Worm (Caenorhabditis elegans) whole organism, mixed stage, embryonic: ENCODE results near the gene prmn-1.

Experiments
- M03D4.4 ChIP-seq: sonication (generic microtip); optimal IDR thresholded peaks from 2 replicates; lab custom pipeline; 2017; ENCODE audit warnings: mild to moderate bottlenecking, missing genetic modification characterization, missing compliant biosample characterization
- bed-3 ChIP-seq: fragments of 200-800 bp; sonication (Bioruptor generic); optimal IDR thresholded peaks from 3 replicates; lab custom pipeline; 2018; ENCODE audit warnings: mild to moderate bottlenecking, missing genetic modification characterization, moderate library complexity, missing compliant biosample characterization
- blmp-1 ChIP-seq: fragments of 150-350 bp; optimal IDR thresholded peaks from 2 replicates; lab custom pipeline; 2014; ENCODE audit warnings: missing biosample characterization, missing genetic modification characterization
- ceh-39 ChIP-seq: fragments of 150-350 bp; optimal IDR thresholded peaks from 2 replicates; lab custom pipeline; 2014; ENCODE audit warnings: missing biosample characterization, missing genetic modification characterization
- ceh-43 ChIP-seq: fragments of 200-800 bp; sonication (Bioruptor generic); optimal IDR thresholded peaks from 2 replicates; lab custom pipeline; 2018; ENCODE audit warnings: mild to moderate bottlenecking, missing genetic modification characterization, moderate library complexity, missing compliant biosample characterization
- ceh-83 ChIP-seq: fragments of 200-800 bp; sonication (Bioruptor generic); optimal IDR thresholded peaks from 2 replicates; lab custom pipeline; 2018; ENCODE audit warnings: mild to moderate bottlenecking, missing genetic modification characterization, missing compliant biosample characterization
- ces-1 ChIP-seq: fragments of 150-350 bp; optimal IDR thresholded peaks from 2 replicates; lab custom pipeline; 2014; ENCODE audit warnings: missing biosample characterization, missing genetic modification reagents, missing genetic modification characterization
- cnd-1 ChIP-seq: fragments of 200-800 bp; sonication (Bioruptor generic); optimal IDR thresholded peaks from 2 replicates; lab custom pipeline; 2018; ENCODE audit warnings: mild to moderate bottlenecking, missing genetic modification characterization, missing compliant biosample characterization
- drap-1 ChIP-seq: fragments of 200-800 bp; sonication (Bioruptor generic); optimal IDR thresholded peaks from 3 replicates; lab custom pipeline; 2018; ENCODE audit warnings: mild to moderate bottlenecking, missing genetic modification characterization, missing compliant biosample characterization
- elt-1 ChIP-seq: sonication (generic microtip); optimal IDR thresholded peaks from 2 replicates; lab custom pipeline; 2017; ENCODE audit warnings: missing genetic modification characterization, mild to moderate bottlenecking, missing compliant biosample characterization, antibody characterized with exemption, moderate library complexity, borderline replicate concordance; ENCODE audit not compliant: insufficient read depth
- elt-3 ChIP-seq: fragments of 150-350 bp; optimal IDR thresholded peaks from 2 replicates; lab custom pipeline; 2014; ENCODE audit warnings: missing biosample characterization, missing genetic modification characterization
- flh-1 ChIP-seq: fragments of 200-800 bp; sonication (Bioruptor generic); optimal IDR thresholded peaks from 2 replicates; lab custom pipeline; 2018; ENCODE audit warnings: mild to moderate bottlenecking, missing genetic modification characterization, moderate library complexity, missing compliant biosample characterization
- ham-2 ChIP-seq: fragments of 200-800 bp; sonication (Bioruptor generic); optimal IDR thresholded peaks from 2 replicates; lab custom pipeline; 2018; ENCODE audit warnings: mild to moderate bottlenecking, missing genetic modification characterization, missing compliant biosample characterization
- hlh-1 ChIP-seq: fragments of 150-350 bp; optimal IDR thresholded peaks from 2 replicates; lab custom pipeline; 2014; ENCODE audit warnings: missing biosample characterization, missing genetic modification reagents, missing genetic modification characterization
- lin-13 ChIP-seq: fragments of 150-350 bp; optimal IDR thresholded peaks from 2 replicates; lab custom pipeline; 2014; ENCODE audit warnings: missing biosample characterization, missing genetic modification characterization
- lin-32 ChIP-seq: fragments of 200-800 bp; sonication (Bioruptor generic); optimal IDR thresholded peaks from 2 replicates; lab custom pipeline; 2018; ENCODE audit warnings: mild to moderate bottlenecking, missing genetic modification characterization, missing compliant biosample characterization
- lsy-2 ChIP-seq: fragments of 150-350 bp; optimal IDR thresholded peaks from 2 replicates; lab custom pipeline; 2014; ENCODE audit warnings: missing biosample characterization, missing genetic modification characterization
- mab-5 ChIP-seq: fragments of 150-350 bp; optimal IDR thresholded peaks from 2 replicates; lab custom pipeline; 2014; ENCODE audit warnings: missing biosample characterization, missing genetic modification characterization
- mep-1 ChIP-seq: fragments of 150-350 bp; optimal IDR thresholded peaks from 2 replicates; lab custom pipeline; 2017; ENCODE audit warnings: missing biosample characterization, missing genetic modification reagents, missing genetic modification characterization, inconsistent platforms
- mls-2 ChIP-seq: sonication (generic microtip); optimal IDR thresholded peaks from 2 replicates; lab custom pipeline; 2016; ENCODE audit warnings: mild to moderate bottlenecking, missing genetic modification characterization, moderate library complexity, missing compliant biosample characterization
- nhr-12 ChIP-seq: fragments of 150-350 bp; optimal IDR thresholded peaks from 2 replicates; lab custom pipeline; 2014; ENCODE audit warnings: missing biosample characterization, missing genetic modification characterization
- nhr-2 ChIP-seq: fragments of 150-350 bp; optimal IDR thresholded peaks from 2 replicates; lab custom pipeline; 2014; ENCODE audit warnings: missing biosample characterization, missing genetic modification characterization
- nhr-237 ChIP-seq: fragments of 150-350 bp; optimal IDR thresholded peaks from 2 replicates; lab custom pipeline; 2014; ENCODE audit warnings: missing biosample characterization, missing genetic modification characterization
- nhr-28 ChIP-seq: fragments of 150-350 bp; optimal IDR thresholded peaks from 2 replicates; lab custom pipeline; 2014; ENCODE audit warnings: missing biosample characterization, missing genetic modification characterization
- nhr-76 ChIP-seq: sonication (generic microtip); optimal IDR thresholded peaks from 2 replicates; lab custom pipeline; 2017; ENCODE audit warnings: missing biosample characterization, missing genetic modification characterization
- pha-4 ChIP-seq: fragments of 150-350 bp; optimal IDR thresholded peaks from 2 replicates; lab custom pipeline; 2018; ENCODE audit warnings: missing biosample characterization, missing genetic modification reagents, missing genetic modification characterization
- sem-2 ChIP-seq: fragments of 200-800 bp; sonication (Bioruptor generic); optimal IDR thresholded peaks from 2 replicates; lab custom pipeline; 2018; ENCODE audit warnings: mild to moderate bottlenecking, missing genetic modification characterization, missing compliant biosample characterization
- snpc-4 ChIP-seq: fragments of 150-350 bp; optimal IDR thresholded peaks from 2 replicates; lab custom pipeline; 2014; ENCODE audit warnings: missing biosample characterization, missing genetic modification characterization
- sptf-1 ChIP-seq: sonication (generic microtip); optimal IDR thresholded peaks from 2 replicates; lab custom pipeline; 2017; ENCODE audit warnings: mild to moderate bottlenecking, missing genetic modification characterization, moderate library complexity, missing compliant biosample characterization
- tbx-8 ChIP-seq: fragments of 200-800 bp; sonication (Bioruptor generic); optimal IDR thresholded peaks from 2 replicates; lab custom pipeline; 2018; ENCODE audit warnings: mild to moderate bottlenecking, missing genetic modification characterization, moderate library complexity, missing compliant biosample characterization
- unc-120 ChIP-seq: sonication (generic microtip); optimal IDR thresholded peaks from 2 replicates; lab custom pipeline; 2017; ENCODE audit warnings: missing genetic modification characterization, missing compliant biosample characterization; ENCODE audit not compliant: poor library complexity, severe bottlenecking
- unc-39 ChIP-seq: fragments of 150-350 bp; optimal IDR thresholded peaks from 2 replicates; lab custom pipeline; 2014; ENCODE audit warnings: missing biosample characterization, missing genetic modification characterization
- unc-62 ChIP-seq: fragments of 150-350 bp; optimal IDR thresholded peaks from 2 replicates; lab custom pipeline; 2014; ENCODE audit warnings: missing biosample characterization, missing genetic modification reagents, missing genetic modification characterization
- zip-8 ChIP-seq: fragments of 150-350 bp; optimal IDR thresholded peaks from 2 replicates; lab custom pipeline; 2014; ENCODE audit warnings: missing biosample characterization, missing genetic modification characterization
- ztf-11 ChIP-seq: fragments of 150-350 bp; optimal IDR thresholded peaks from 2 replicates; lab custom pipeline; 2014; ENCODE audit warnings: missing biosample characterization, missing genetic modification characterization

The prmn-1 gene

ce11 chrX:11384534-11385441, at the start of gene prmn-1, which contains the start of gene F08B12.11:
Gene prmn-1, plus strand, starts transcription at chrX:11385084.
Gene F08B12.11, plus strand, starts transcription at chrX:11385054.
- TF ChIP-seq ces-1 (peak; percentile 46), ham-2 (peak; percentile 83), sptf-1 (no peak), cnd-1 (tag; lab: Kevin White, UChicago) (peak; percentile 53), lin-32 (GFP tag; lab: Kevin White, UChicago) (no peak), mep-1 (tag; lab: Kevin White, UChicago) (peak; percentile 24)

DNA sequence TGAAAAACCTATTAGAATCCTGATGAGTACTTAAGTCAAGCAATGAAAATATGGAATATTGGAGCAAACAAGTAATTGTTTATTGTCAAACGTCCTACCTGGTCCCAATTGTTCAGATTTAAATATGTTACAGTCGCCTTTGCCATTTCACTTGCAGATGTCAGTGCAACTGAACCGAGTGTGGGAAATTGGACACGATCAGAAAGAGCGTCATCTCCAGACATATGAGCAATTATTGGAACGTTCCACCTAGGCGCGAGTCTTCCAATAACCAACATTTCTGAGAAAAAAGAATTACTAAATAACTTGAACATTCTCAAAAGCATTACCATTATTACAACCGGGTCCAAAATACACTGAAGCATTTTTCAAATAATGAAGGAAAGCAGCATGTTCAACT, 47.8 kb upstream of the prmn-1 start:
- TF ChIP-seq snpc-4 (tag; lab: Kevin White, UChicago): no peak
- no peak for TF ChIP-seq cnd-1 (tag; lab: Kevin White, UChicago)
- TF ChIP-seq flh-1 (GFP tag; lab: Kevin White, UChicago): no peak
- TF ChIP-seq elt-1: no peak
- no peak for TF ChIP-seq nhr-237 (tag; lab: Kevin White, UChicago)
- TF ChIP-seq tbx-8 (GFP tag; lab: Kevin White, UChicago): no peak
- TF ChIP-seq pha-4 (tag; lab: Kevin White, UChicago): no peak
- no peak for TF ChIP-seq M03D4.4 (tag; lab: Kevin White, UChicago)
- TF ChIP-seq unc-62 (GFP tag; lab: Kevin White, UChicago): no peak
- TF ChIP-seq lsy-2 (tag; lab: Kevin White, UChicago): no peak
- no peak for TF ChIP-seq sem-2 (GFP tag; lab: Kevin White, UChicago)
- TF ChIP-seq blmp-1 (tag; lab: Kevin White, UChicago): no peak
- TF ChIP-seq ceh-83 (GFP tag; lab: Kevin White, UChicago): no peak

DNA sequence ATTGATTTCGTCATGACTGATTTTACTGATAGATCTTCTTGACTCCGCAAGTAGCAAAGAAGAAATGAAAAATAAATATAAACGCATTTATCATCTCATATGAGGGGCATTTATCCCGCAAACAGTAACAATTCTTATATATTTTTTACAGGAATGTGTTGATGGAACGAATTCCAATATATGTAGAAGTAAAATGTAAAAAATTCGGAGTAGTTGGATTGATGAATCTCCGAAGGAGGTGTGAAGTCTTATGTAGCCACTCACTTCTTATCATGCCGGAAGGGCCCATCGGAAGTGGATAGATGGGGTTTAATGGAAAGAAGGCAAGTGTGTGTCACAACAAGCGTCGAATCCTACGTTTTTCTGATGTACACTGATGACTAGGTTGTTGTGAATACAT, 47.1 kb upstream of the prmn-1 start, which contains the start of gene gcy-9:
Gene gcy-9, minus strand, starts transcription at position 101 of the 400 bp plus-strand sequence.
- TF ChIP-seq nhr-12 (tag; lab: Kevin White, UChicago): no peak
- TF ChIP-seq lsy-2 (tag; lab: Kevin White, UChicago): no peak
- TF ChIP-seq ham-2: no peak
- no peak for TF ChIP-seq sptf-1
- no peak for TF ChIP-seq nhr-2 (tag; lab: Kevin White, UChicago)
- TF ChIP-seq hlh-1 (tag; lab: Kevin White, UChicago): no peak
- TF ChIP-seq cnd-1 (tag; lab: Kevin White, UChicago): no peak
- no peak for TF ChIP-seq ztf-11 (tag; lab: Kevin White, UChicago)
- TF ChIP-seq mab-5: no peak
- no peak for TF ChIP-seq lin-13
- TF ChIP-seq snpc-4 (tag; lab: Kevin White, UChicago): no peak
- TF ChIP-seq unc-120: no peak
- no peak for TF ChIP-seq mep-1 (tag; lab: Kevin White, UChicago)
- TF ChIP-seq ceh-39: no peak
- no peak for TF ChIP-seq sem-2 (GFP tag; lab: Kevin White, UChicago)
- TF ChIP-seq ceh-83 (GFP tag; lab: Kevin White, UChicago): no peak
- no peak for TF ChIP-seq ces-1
- no peak for TF ChIP-seq drap-1 (GFP tag; lab: Kevin White, UChicago)
- no peak for TF ChIP-seq mls-2 (tag; lab: Kevin White, UChicago)
- TF ChIP-seq lin-32 (GFP tag; lab: Kevin White, UChicago): no peak

ce11 chrX:11339375-11339924, 45.4 kb upstream of the prmn-1 start, which contains the start of gene aco-1:
Gene aco-1, plus strand, starts transcription at chrX:11339874.
- no peak for TF ChIP-seq unc-120
- TF ChIP-seq lin-13: peak; percentile 24
- TF ChIP-seq unc-39 (tag; lab: Kevin White, UChicago): no peak
- TF ChIP-seq ceh-43: no peak
- TF ChIP-seq lin-32 (GFP tag; lab: Kevin White, UChicago): no peak
- peak; percentile 15 for TF ChIP-seq mls-2 (tag; lab: Kevin White, UChicago)
- TF ChIP-seq pha-4 (tag; lab: Kevin White, UChicago): no peak
- TF ChIP-seq nhr-28: no peak
- TF ChIP-seq ces-1: no peak
- no peak for TF ChIP-seq sem-2 (GFP tag; lab: Kevin White, UChicago)
- TF ChIP-seq ham-2: peak; percentile 23
- peak; percentile 15 for TF ChIP-seq nhr-12 (tag; lab: Kevin White, UChicago)
- TF ChIP-seq flh-1 (GFP tag; lab: Kevin White, UChicago): no peak
- no peak for TF ChIP-seq nhr-76 (tag; lab: Kevin White, UChicago)
- TF ChIP-seq drap-1 (GFP tag; lab: Kevin White, UChicago): no peak
- TF ChIP-seq zip-8 (tag; lab: Kevin White, UChicago): no peak
- TF ChIP-seq blmp-1 (tag; lab: Kevin White, UChicago): no peak
- no peak for TF ChIP-seq bed-3 (GFP tag; lab: Kevin White, UChicago)
- no peak for TF ChIP-seq nhr-237 (tag; lab: Kevin White, UChicago)
- TF ChIP-seq cnd-1 (tag; lab: Kevin White, UChicago): no peak
- no peak for TF ChIP-seq ztf-11 (tag; lab: Kevin White, UChicago)
- peak; percentile 21 for TF ChIP-seq mep-1 (tag; lab: Kevin White, UChicago)
- peak; percentile 71 for TF ChIP-seq elt-1
- TF ChIP-seq elt-3 (tag; lab: Kevin White, UChicago): no peak
- TF ChIP-seq snpc-4 (tag; lab: Kevin White, UChicago): no peak
- TF ChIP-seq hlh-1 (tag; lab: Kevin White, UChicago): no peak
- TF ChIP-seq sptf-1: peak; percentile 27
- no peak for TF ChIP-seq unc-62 (GFP tag; lab: Kevin White, UChicago)
- no peak for TF ChIP-seq ceh-83 (GFP tag; lab: Kevin White, UChicago)
- no peak for TF ChIP-seq tbx-8 (GFP tag; lab: Kevin White, UChicago)
- peak; percentile 52 for TF ChIP-seq nhr-2 (tag; lab: Kevin White, UChicago)
- no peak for TF ChIP-seq mab-5
- no peak for TF ChIP-seq ceh-39
- TF ChIP-seq lsy-2 (tag; lab: Kevin White, UChicago): no peak
- TF ChIP-seq M03D4.4 (tag; lab: Kevin White, UChicago): peak; percentile 27
